Fruit fly (Drosophila melanogaster) whole organism, embryonic: Measurements from ENCODE around the gene CG34303.

Experiments
- Asciz ChIP-seq: fragments of 200-800 bp; sonication (Bioruptor generic); optimal IDR thresholded peaks from 2 replicates; lab custom pipeline; 2017; ENCODE audit warnings: missing biosample characterization, mild to moderate bottlenecking, missing genetic modification characterization, missing genetic modification reagents
- Atf6 ChIP-seq: fragments of 200-800 bp; sonication (Bioruptor generic); IDR thresholded peaks from 2 replicates; pipeline ENCODE4 v1.3.6; 2022; ENCODE audit warnings: missing biosample characterization, missing genetic modification characterization
- CG1024 ChIP-seq: fragments of 200-800 bp; sonication (Bioruptor generic); IDR thresholded peaks from 2 replicates; pipeline ENCODE4 v1.3.6; 2022; ENCODE audit warnings: missing biosample characterization, missing genetic modification characterization
- CG10959 ChIP-seq: fragments of 200-800 bp; sonication (Bioruptor generic); IDR thresholded peaks from 2 replicates; pipeline ENCODE4 v1.3.6; 2022; ENCODE audit warnings: missing biosample characterization, missing genetic modification characterization
- CG11723 ChIP-seq: fragments of 200-800 bp; sonication (Bioruptor generic); optimal IDR thresholded peaks from 2 replicates; lab custom pipeline; 2017; ENCODE audit warnings: missing biosample characterization, mild to moderate bottlenecking, missing genetic modification characterization
- CG12219 ChIP-seq: fragments of 200-800 bp; sonication (Bioruptor generic); optimal IDR thresholded peaks from 3 replicates; lab custom pipeline; 2018; ENCODE audit warnings: missing biosample characterization, mild to moderate bottlenecking, missing genetic modification characterization
- CG12769 ChIP-seq: fragments of 200-800 bp; sonication (Bioruptor generic); optimal IDR thresholded peaks from 2 replicates; lab custom pipeline; 2019; ENCODE audit warnings: missing biosample characterization, mild to moderate bottlenecking, missing genetic modification characterization, moderate library complexity
- CG14667 ChIP-seq: fragments of 200-800 bp; sonication (Bioruptor generic); IDR thresholded peaks from 2 replicates; pipeline ENCODE4 v1.3.6; 2022; ENCODE audit warnings: missing biosample characterization, missing genetic modification characterization
- CG14860 ChIP-seq: fragments of 200-800 bp; sonication (Bioruptor generic); IDR thresholded peaks from 3 replicates; pipeline ENCODE4 v1.3.6; 2022; ENCODE audit warnings: missing biosample characterization, missing genetic modification characterization; ENCODE audit not compliant: partially characterized antibody
- CG15514 ChIP-seq: fragments of 200-800 bp; sonication (Bioruptor generic); optimal IDR thresholded peaks from 3 replicates; lab custom pipeline; 2017; ENCODE audit warnings: missing biosample characterization, missing genetic modification characterization, mild to moderate bottlenecking, moderate library complexity, missing genetic modification reagents
- CG17612 ChIP-seq: fragments of 200-800 bp; sonication (Bioruptor generic); IDR thresholded peaks from 2 replicates; pipeline ENCODE4 v1.3.6; 2022; ENCODE audit warnings: missing biosample characterization, missing genetic modification characterization
- CG18476 ChIP-seq: fragments of 200-800 bp; sonication (Bioruptor generic); optimal IDR thresholded peaks from 2 replicates; lab custom pipeline; 2016; ENCODE audit warnings: missing biosample characterization, mild to moderate bottlenecking, missing genetic modification characterization
- CG2129 ChIP-seq: fragments of 200-800 bp; sonication (Bioruptor generic); IDR thresholded peaks from 2 replicates; pipeline ENCODE4 v1.3.6; 2022; ENCODE audit warnings: missing biosample characterization, missing genetic modification characterization; ENCODE audit not compliant: partially characterized antibody
- CG2678 ChIP-seq: fragments of 200-800 bp; sonication (Bioruptor generic); optimal IDR thresholded peaks from 3 replicates; lab custom pipeline; 2019; ENCODE audit warnings: missing biosample characterization, mild to moderate bottlenecking, missing genetic modification characterization, moderate library complexity
- CG30431 ChIP-seq: fragments of 200-800 bp; sonication (Bioruptor generic); optimal IDR thresholded peaks from 2 replicates; lab custom pipeline; 2017; ENCODE audit warnings: missing biosample characterization, missing genetic modification characterization
- CG32772 ChIP-seq: fragments of 200-800 bp; sonication (Bioruptor generic); IDR thresholded peaks from 2 replicates; pipeline ENCODE4 v1.3.6; 2022; ENCODE audit warnings: missing biosample characterization, missing genetic modification characterization
- CG3281 ChIP-seq: fragments of 200-800 bp; sonication (Bioruptor generic); optimal IDR thresholded peaks from 3 replicates; lab custom pipeline; 2017; ENCODE audit warnings: missing biosample characterization, mild to moderate bottlenecking, missing genetic modification characterization
- CG4707 ChIP-seq: fragments of 200-800 bp; sonication (Bioruptor generic); optimal IDR thresholded peaks from 2 replicates; lab custom pipeline; 2018; ENCODE audit warnings: missing biosample characterization, mild to moderate bottlenecking, missing genetic modification characterization, moderate library complexity
- CG4854 ChIP-seq: fragments of 200-800 bp; sonication (Bioruptor generic); optimal IDR thresholded peaks from 2 replicates; lab custom pipeline; 2016; ENCODE audit warnings: missing biosample characterization, missing genetic modification characterization, inconsistent platforms
- CG6254 ChIP-seq: fragments of 200-800 bp; sonication (Bioruptor generic); optimal IDR thresholded peaks from 3 replicates; lab custom pipeline; 2017; ENCODE audit warnings: mild to moderate bottlenecking, missing biosample characterization, missing genetic modification reagents, missing genetic modification characterization
- Drgx ChIP-seq: fragments of 200-800 bp; sonication (Bioruptor generic); IDR thresholded peaks from 2 replicates; pipeline ENCODE4 v1.3.6; 2022; ENCODE audit warnings: missing biosample characterization, missing genetic modification characterization
- Fer2 ChIP-seq: fragments of 200-800 bp; sonication (Bioruptor generic); optimal IDR thresholded peaks from 2 replicates; lab custom pipeline; 2018; ENCODE audit warnings: missing biosample characterization, mild to moderate bottlenecking, missing genetic modification characterization, moderate library complexity
- MBD-R2 ChIP-seq: fragments of 200-800 bp; sonication (Bioruptor generic); IDR thresholded peaks from 2 replicates; pipeline ENCODE4 v1.3.6; 2022; ENCODE audit warnings: missing biosample characterization, missing genetic modification characterization
- Mrtf ChIP-seq: fragments of 200-800 bp; sonication (Bioruptor generic); IDR thresholded peaks from 3 replicates; pipeline ENCODE4 v1.3.6; 2022; ENCODE audit warnings: missing biosample characterization, missing genetic modification characterization
- Pdp1 ChIP-seq, 2 experiments: fragments of 200-800 bp; sonication (Bioruptor generic); optimal IDR thresholded peaks; 3 replicates each; lab custom pipeline; 2016; ENCODE audit warnings: missing biosample characterization in 2 of 2, missing genetic modification characterization in 2 of 2, mild to moderate bottlenecking in 1 of 2, moderate library complexity in 1 of 2
- Sox102F ChIP-seq: fragments of 200-800 bp; sonication (Bioruptor generic); optimal IDR thresholded peaks from 2 replicates; lab custom pipeline; 2018; ENCODE audit warnings: missing biosample characterization, mild to moderate bottlenecking, missing genetic modification characterization, moderate library complexity
- Xrp1 ChIP-seq: fragments of 200-800 bp; sonication (Bioruptor generic); IDR thresholded peaks from 2 replicates; pipeline ENCODE4 v1.3.6; 2022; ENCODE audit warnings: missing biosample characterization, missing genetic modification characterization
- bowl ChIP-seq: fragments of 200-800 bp; sonication (Bioruptor generic); IDR thresholded peaks from 2 replicates; pipeline ENCODE4 v1.3.6; 2022; ENCODE audit warnings: missing biosample characterization, missing genetic modification characterization
- bsh ChIP-seq, 2 experiments: fragments of 200-800 bp; sonication (Bioruptor generic); optimal IDR thresholded peaks; 2 replicates each; lab custom pipeline; 2017 to 2018; ENCODE audit warnings: mild to moderate bottlenecking in 2 of 2, missing biosample characterization in 2 of 2, missing genetic modification characterization in 2 of 2, moderate library complexity in 1 of 2
- chinmo ChIP-seq: fragments of 200-800 bp; sonication (Bioruptor generic); IDR thresholded peaks from 4 replicates; pipeline ENCODE4 v1.3.6; 2022; ENCODE audit warnings: missing biosample characterization, missing genetic modification characterization; ENCODE audit not compliant: partially characterized antibody
- dmrt99B ChIP-seq: fragments of 200-800 bp; sonication (Bioruptor generic); optimal IDR thresholded peaks from 2 replicates; lab custom pipeline; 2018; ENCODE audit warnings: missing biosample characterization, mild to moderate bottlenecking, missing genetic modification characterization, moderate library complexity
- gce ChIP-seq: fragments of 200-800 bp; sonication (Bioruptor generic); IDR thresholded peaks from 3 replicates; pipeline ENCODE4 v1.3.6; 2022; ENCODE audit warnings: missing biosample characterization, missing genetic modification characterization
- hkb ChIP-seq, 2 experiments: fragments of 200-800 bp in 1 of 2; fragments of >200 bp in 1 of 2; sonication (Bioruptor generic) in 1 of 2; IDR thresholded peaks in 1 of 2; optimal IDR thresholded peaks in 1 of 2; 2 replicates each; pipeline versions ENCODE4 v1.3.6 to Lab custom; 2017 to 2022; ENCODE audit warnings: missing biosample characterization in 1 of 2, missing genetic modification characterization in 1 of 2
- jumu ChIP-seq: fragments of 200-800 bp; sonication (Bioruptor generic); optimal IDR thresholded peaks from 3 replicates; lab custom pipeline; 2016; ENCODE audit warnings: missing biosample characterization, missing genetic modification characterization
- lmd ChIP-seq: fragments of 200-800 bp; sonication (Bioruptor generic); IDR thresholded peaks from 2 replicates; pipeline ENCODE4 v1.3.6; 2022; ENCODE audit warnings: missing biosample characterization, missing genetic modification characterization
- nau ChIP-seq: fragments of 200-800 bp; sonication (Bioruptor generic); optimal IDR thresholded peaks from 3 replicates; lab custom pipeline; 2017; ENCODE audit warnings: missing biosample characterization, mild to moderate bottlenecking, missing genetic modification characterization, missing genetic modification reagents
- pho ChIP-seq: fragments of 200-800 bp; sonication (Bioruptor generic); optimal IDR thresholded peaks from 2 replicates; lab custom pipeline; 2016; ENCODE audit warnings: missing biosample characterization, missing genetic modification characterization
- pnt ChIP-seq: fragments of 200-800 bp; sonication (Bioruptor generic); optimal IDR thresholded peaks from 3 replicates; lab custom pipeline; 2016; ENCODE audit warnings: missing biosample characterization, missing genetic modification characterization
- ro ChIP-seq: fragments of 200-800 bp; sonication (Bioruptor generic); IDR thresholded peaks from 2 replicates; pipeline ENCODE4 v1.3.6; 2022; ENCODE audit warnings: missing biosample characterization, missing genetic modification characterization
- sens-2 ChIP-seq: fragments of 200-800 bp; sonication (Bioruptor generic); IDR thresholded peaks from 2 replicates; pipeline ENCODE4 v1.3.6; 2022; ENCODE audit warnings: missing biosample characterization, missing genetic modification characterization
- sima ChIP-seq: fragments of 200-800 bp; sonication (Bioruptor generic); optimal IDR thresholded peaks from 2 replicates; lab custom pipeline; 2016; ENCODE audit warnings: missing biosample characterization, missing genetic modification characterization
- sqz ChIP-seq: fragments of 200-800 bp; sonication (Bioruptor generic); optimal IDR thresholded peaks from 3 replicates; lab custom pipeline; 2018; ENCODE audit warnings: missing biosample characterization, mild to moderate bottlenecking, missing genetic modification characterization
- sr ChIP-seq: fragments of 200-800 bp; sonication (Bioruptor generic); IDR thresholded peaks from 3 replicates; pipeline ENCODE4 v1.3.6; 2022; ENCODE audit warnings: missing biosample characterization, missing genetic modification characterization
- toy ChIP-seq: fragments of 200-800 bp; sonication (Bioruptor generic); IDR thresholded peaks from 2 replicates; pipeline ENCODE4 v1.3.6; 2022; ENCODE audit warnings: missing biosample characterization, missing genetic modification characterization
- unc-4 ChIP-seq: fragments of 200-800 bp; sonication (Bioruptor generic); IDR thresholded peaks from 2 replicates; pipeline ENCODE4 v1.3.6; 2022; ENCODE audit warnings: missing biosample characterization, missing genetic modification characterization; ENCODE audit not compliant: partially characterized antibody
- unpg ChIP-seq: fragments of 200-800 bp; sonication (Bioruptor generic); optimal IDR thresholded peaks from 3 replicates; lab custom pipeline; 2018; ENCODE audit warnings: missing biosample characterization, mild to moderate bottlenecking, missing genetic modification characterization, moderate library complexity
- vvl ChIP-seq: fragments of 200-800 bp; sonication (Bioruptor generic); IDR thresholded peaks from 2 replicates; pipeline ENCODE4 v1.3.6; 2022; ENCODE audit warnings: missing biosample characterization, missing genetic modification characterization
- wor ChIP-seq: fragments of 200-800 bp; sonication (Bioruptor generic); IDR thresholded peaks from 2 replicates; pipeline ENCODE4 v1.3.6; 2022; ENCODE audit warnings: missing biosample characterization, missing genetic modification characterization

CG34303 gene

DNA sequence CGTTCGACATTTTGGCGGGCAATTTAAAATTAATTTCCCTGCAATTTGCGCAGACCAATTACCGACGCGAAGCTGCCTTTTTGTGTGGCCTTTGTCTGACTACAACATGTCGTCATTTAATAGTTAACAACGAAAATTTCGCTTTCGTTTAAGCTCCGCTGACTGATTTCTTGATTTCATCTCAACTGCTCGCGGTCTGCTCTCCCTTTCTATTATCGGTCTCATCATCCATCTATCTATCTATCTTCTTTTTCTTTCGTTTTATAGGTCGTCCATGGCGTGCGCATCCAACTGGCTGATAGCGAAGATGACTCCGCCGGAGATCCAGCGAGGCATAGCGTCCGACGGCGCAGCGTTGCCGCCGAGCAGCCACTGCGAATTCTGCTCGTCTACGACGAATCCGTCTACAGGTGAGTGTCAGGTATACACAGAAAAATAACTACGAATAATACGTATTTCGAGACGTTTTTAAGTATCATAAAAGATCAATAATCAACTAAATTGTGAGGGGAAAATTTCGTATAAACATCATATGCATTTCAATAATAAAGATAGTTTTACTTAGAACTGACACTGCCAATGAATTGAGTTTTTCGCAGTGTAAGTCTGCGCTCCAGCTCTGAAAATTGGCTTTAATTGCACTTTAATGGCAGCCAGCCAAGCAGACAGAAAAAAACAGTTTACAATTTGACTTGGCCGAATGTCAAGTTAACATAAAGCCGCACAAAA, 2.4 kb upstream of the CG34303 start (continued):
- TF ChIP-seq sima (GFP tag; lab: Kevin White, UChicago) (no peak), Sox102F (peak; percentile 58), toy (GFP tag; lab: Robert Waterston, UW) (no peak), unc-4 (no peak), ro (GFP tag; lab: Robert Waterston, UW) (no peak), CG2678 (tag; lab: Kevin White, UChicago) (no peak), CG17612 (no peak), Mrtf (GFP tag; lab: Robert Waterston, UW) (0 out of 3 replicates have a peak, but pooled peaks have one; percentile 32), CG32772 (GFP tag; lab: Robert Waterston, UW) (0 out of 2 replicates have a peak, but pooled peaks have one; percentile 8), CG14667 (peak; percentile 49; the same call in 1 of the 2 replicates), Pdp1 (GFP tag; optimal IDR thresholded peaks at IDR 0.05; lab: Kevin White, UChicago) (peak in 1 of 2 experiments; percentile 23), CG6254 (GFP tag; lab: Kevin White, UChicago) (peak; percentile 54), CG10959 (no peak), CG12769 (tag; lab: Kevin White, UChicago) (peak; percentile 20), Xrp1 (GFP tag; lab: Robert Waterston, UW) (peak; percentile 59), nau (GFP tag; lab: Kevin White, UChicago) (no peak), pho (no peak), Fer2 (tag; lab: Kevin White, UChicago) (no peak), pnt (peak; percentile 17), Atf6 (GFP tag; lab: Robert Waterston, UW) (peak; percentile 33; the same call in 1 of the 2 replicates)

DNA sequence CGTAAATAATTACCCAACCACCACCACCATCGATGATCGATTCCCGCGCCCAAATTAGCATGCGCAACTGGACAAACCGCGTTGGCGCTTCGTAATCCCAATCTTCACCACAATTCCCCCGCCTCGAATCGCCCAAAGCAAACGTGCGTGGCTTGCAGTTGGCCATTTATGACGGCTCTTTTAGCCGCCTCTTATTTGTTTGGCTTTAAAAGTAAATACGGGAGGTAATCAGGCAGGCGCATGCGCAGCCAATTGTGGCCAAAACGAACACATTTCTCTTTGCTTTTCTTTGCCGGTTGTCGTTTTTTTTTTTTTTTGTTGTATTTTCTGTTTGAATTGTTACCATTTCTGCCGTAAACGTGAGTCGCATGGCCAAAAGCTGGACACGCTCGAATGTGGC, 1.1 kb downstream of the CG34303 start:
- TF ChIP-seq sr (0 out of 3 replicates have a peak, but pooled peaks have one; percentile 43), gce (peak; percentile 53; the same call in 1 of the 3 replicates), wor (GFP tag; lab: Robert Waterston, UW) (no peak), CG11723 (GFP tag; lab: Kevin White, UChicago) (peak; percentile 14), hkb (optimal IDR thresholded peaks at IDR 0.05; lab: Kevin White, UChicago) (no peak), hkb (GFP tag; IDR thresholded peaks at IDR 0.05; lab: Robert Waterston, UW) (peak; percentile 63), CG12219 (GFP tag; lab: Kevin White, UChicago) (peak; percentile 3), CG30431 (GFP tag; lab: Kevin White, UChicago) (no peak), Asciz (peak; percentile 10), jumu (no peak), bsh (GFP tag; optimal IDR thresholded peaks at IDR 0.05; lab: Kevin White, UChicago) (peak in 1 of 2 experiments; percentile 12), CG4854 (GFP tag; lab: Kevin White, UChicago) (no peak), CG3281 (no peak), CG18476 (GFP tag; lab: Kevin White, UChicago) (no peak), CG2129 (GFP tag; lab: Robert Waterston, UW) (no peak), unpg (GFP tag; lab: Kevin White, UChicago) (no peak), bowl (GFP tag; lab: Robert Waterston, UW) (0 out of 2 replicates have a peak, but pooled peaks have one; percentile 20), sens-2 (GFP tag; lab: Robert Waterston, UW) (peak; percentile 24; the same call in 1 of the 2 replicates), Drgx (GFP tag; lab: Robert Waterston, UW) (0 out of 2 replicates have a peak, but pooled peaks have one; percentile 7), CG4707 (peak; percentile 14), MBD-R2 (GFP tag; lab: Robert Waterston, UW) (no peak), CG15514 (no peak), chinmo (GFP tag; lab: Robert Waterston, UW) (0 out of 4 replicates have a peak, but pooled peaks have one; percentile 48), dmrt99B (tag; lab: Kevin White, UChicago) (peak; percentile 48), vvl (GFP tag; lab: Robert Waterston, UW) (peak; percentile 42; the same call in 1 of the 2 replicates), CG14860 (no peak), lmd (GFP tag; lab: Robert Waterston, UW) (no peak), CG1024 (GFP tag; lab: Robert Waterston, UW) (peak; percentile 14; the same call in 1 of the 2 replicates), sqz (peak; percentile 8)
